Fruit fly (Drosophila melanogaster): ENCODE data around the gene tsg.

The tsg gene

dm6 chrX:12012149-12013097, 23.7 kb upstream of the tsg start, which contains the start of the genes CG1492 and regucalcin (continued):
- TF ChIP-seq Dp (GFP tag; optimal IDR thresholded peaks at IDR 0.05) (peak; percentile 97), tna (GFP tag; IDR thresholded peaks at IDR 0.05; ENCODE audit: partially characterized antibody) (0 out of 2 replicates have a peak, but pooled peaks have one; percentile 25), Hmr (GFP tag; optimal IDR thresholded peaks at IDR 0.05) (no peak), CG7745 (tag; optimal IDR thresholded peaks at IDR 0.05) (no peak), CG9797 (GFP tag; optimal IDR thresholded peaks at IDR 0.05) (peak; percentile 22), CG14860 (GFP tag; IDR thresholded peaks at IDR 0.05; ENCODE audit: partially characterized antibody) (0 out of 3 replicates have a peak, but pooled peaks have one; percentile 36), Hr78 (GFP tag; optimal IDR thresholded peaks at IDR 0.05) (peak in 1 of 2 experiments; percentile 97), Myb (GFP tag; optimal IDR thresholded peaks at IDR 0.05) (peak; percentile 89), CG6791 (GFP tag; IDR thresholded peaks at IDR 0.05; ENCODE audit: partially characterized antibody) (0 out of 3 replicates have a peak, but pooled peaks have one; percentile 22), Ada2b (GFP tag; IDR thresholded peaks at IDR 0.05) (no peak), CG8924 (tag; optimal IDR thresholded peaks at IDR 0.05) (peak; percentile 38), CG2712 (tag; optimal IDR thresholded peaks at IDR 0.05) (peak; percentile 12), E2f1 (GFP tag; IDR thresholded peaks at IDR 0.05) (no peak), row (GFP tag; IDR thresholded peaks at IDR 0.05) (peak; percentile 19; the same call in 1 of the 3 replicates), z (GFP tag; IDR thresholded peaks at IDR 0.05) (no peak), tup (GFP tag; optimal IDR thresholded peaks at IDR 0.05) (no peak), CG15479 (GFP tag; optimal IDR thresholded peaks at IDR 0.05) (peak; percentile 50), slp2 (GFP tag; optimal IDR thresholded peaks at IDR 0.05) (no peak), h (optimal IDR thresholded peaks at IDR 0.05) (no peak), Awh (GFP tag; IDR thresholded peaks at IDR 0.05) (no peak), HHEX (GFP tag; optimal IDR thresholded peaks at IDR 0.05) (no peak), Lhr (GFP tag; optimal IDR thresholded peaks at IDR 0.05) (peak; percentile 10), hb (GFP tag; IDR thresholded peaks at IDR 0.05; ENCODE audit: partially characterized antibody) (no peak), Bgb (GFP tag; IDR thresholded peaks at IDR 0.05; ENCODE audit: partially characterized antibody) (peak; percentile 41; the same call in 1 of the 2 replicates), MESR4 (GFP tag; optimal IDR thresholded peaks at IDR 0.05) (peak; percentile 29), CG9215 (GFP tag; IDR thresholded peaks at IDR 0.05) (no peak), CG12071 (GFP tag; optimal IDR thresholded peaks at IDR 0.05) (no peak), CG12104 (GFP tag; optimal IDR thresholded peaks at IDR 0.05) (no peak), Ets97D (GFP tag; optimal IDR thresholded peaks at IDR 0.05) (peak; percentile 39)

- TF ChIP-seq CG12236 (GFP tag; optimal IDR thresholded peaks at IDR 0.05): no peak
- no peak for TF ChIP-seq Hand (GFP tag; optimal IDR thresholded peaks at IDR 0.05)
- TF ChIP-seq Tbp (GFP tag; optimal IDR thresholded peaks at IDR 0.05): no peak
- TF ChIP-seq CG9437 (GFP tag; optimal IDR thresholded peaks at IDR 0.05): no peak
- TF ChIP-seq yki (optimal IDR thresholded peaks at IDR 0.05): peak; percentile 44
- TF ChIP-seq Fer1 (GFP tag; optimal IDR thresholded peaks at IDR 0.05): no peak
- TF ChIP-seq pum (GFP tag; optimal IDR thresholded peaks at IDR 0.05): no peak
- TF ChIP-seq CG12769 (tag; optimal IDR thresholded peaks at IDR 0.05): peak; percentile 77
- peak; percentile 92 for TF ChIP-seq sd (tag; optimal IDR thresholded peaks at IDR 0.05)
- TF ChIP-seq CG1832 (GFP tag; optimal IDR thresholded peaks at IDR 0.05): peak; percentile 60
- TF ChIP-seq CHES-1-like (GFP tag; optimal IDR thresholded peaks at IDR 0.05): no peak
- no peak for TF ChIP-seq CG2120 (GFP tag; optimal IDR thresholded peaks at IDR 0.05)
- no peak for TF ChIP-seq D (optimal IDR thresholded peaks at IDR 0.05)
- no peak for TF ChIP-seq D (GFP tag; optimal IDR thresholded peaks at IDR 0.05)
- TF ChIP-seq sens (GFP tag): peak; percentile 28
- no peak for TF ChIP-seq ewg (GFP tag; optimal IDR thresholded peaks at IDR 0.05)
- TF ChIP-seq Trl (optimal IDR thresholded peaks at IDR 0.05): peak; percentile 71 to 77
- TF ChIP-seq Trl (GFP tag; optimal IDR thresholded peaks at IDR 0.05): no peak
- peak; percentile 15 for TF ChIP-seq grn (GFP tag; optimal IDR thresholded peaks at IDR 0.05)
- no peak for TF ChIP-seq CG2129 (GFP tag; IDR thresholded peaks at IDR 0.05; ENCODE audit: partially characterized antibody)
Observed at dm6 chrX:12007593-12007992, 18.8 kb upstream of the tsg start.
